Worm (Caenorhabditis elegans): ENCODE results near the gene sup-10.

DNA sequence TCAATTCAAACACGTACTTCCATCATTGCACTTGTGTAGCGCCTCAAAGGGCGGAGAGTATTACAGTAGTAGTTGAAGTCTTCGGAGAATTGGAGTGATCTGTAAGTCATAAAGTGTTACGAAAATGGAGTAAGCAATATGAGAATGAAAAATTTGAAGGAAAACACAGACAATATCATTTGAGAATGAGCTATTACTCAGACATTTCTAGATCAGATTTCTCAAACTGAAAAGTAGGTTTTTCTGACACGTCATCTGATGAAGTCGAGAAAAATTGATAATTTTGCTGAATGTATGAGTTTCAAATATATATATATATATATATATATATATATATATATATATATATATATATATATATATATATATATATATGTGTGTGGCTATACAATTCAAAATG lies 51.6 kb downstream of the sup-10 start, which contains the start of gene frpr-7:
- no peak for TF ChIP-seq ama-1 (optimal IDR thresholded peaks at IDR 0.05)
- no peak for TF ChIP-seq ama-1 (GFP tag; optimal IDR thresholded peaks at IDR 0.05)
- no peak for TF ChIP-seq snpc-4 (GFP tag; optimal IDR thresholded peaks at IDR 0.05)
- TF ChIP-seq snpc-4 (tag; optimal IDR thresholded peaks at IDR 0.05): no peak
- TF ChIP-seq unc-62 (GFP tag; optimal IDR thresholded peaks at IDR 0.05): no peak
- no peak for TF ChIP-seq B0019.2 (GFP tag; conservative IDR thresholded peaks at IDR 0.05)
- no peak for TF ChIP-seq F57A8.1 (GFP tag; optimal IDR thresholded peaks at IDR 0.05)

Measured in whole organism, young adult.